Fruit fly (Drosophila melanogaster): ENCODE data around the gene CG10958.

CG10958 gene

dm6 chrX:8091017-8091620 is 41.0 kb upstream of the CG10958 start (continued):
- peak; percentile 95 for TF ChIP-seq ro (GFP tag; IDR thresholded peaks at IDR 0.05)
- peak; percentile 98 for TF ChIP-seq CG43689 (GFP tag; IDR thresholded peaks at IDR 0.05)
- TF ChIP-seq CG4404 (GFP tag; IDR thresholded peaks at IDR 0.05): peak; percentile 87
- peak; percentile 97 for TF ChIP-seq Vsx1 (GFP tag; optimal IDR thresholded peaks at IDR 0.05)
- peak; percentile 78 for TF ChIP-seq wek (GFP tag; optimal IDR thresholded peaks at IDR 0.05)
- TF ChIP-seq CG13894 (tag; optimal IDR thresholded peaks at IDR 0.05): peak; percentile 93
- no peak for TF ChIP-seq Tbp (GFP tag; optimal IDR thresholded peaks at IDR 0.05)
- TF ChIP-seq CG18262 (tag; optimal IDR thresholded peaks at IDR 0.05): peak; percentile 94
- peak; percentile 97 for TF ChIP-seq CG12659 (GFP tag; optimal IDR thresholded peaks at IDR 0.05)
- TF ChIP-seq D19B (GFP tag; optimal IDR thresholded peaks at IDR 0.05): peak; percentile 90
- peak; percentile 81 for TF ChIP-seq NC2β (GFP tag; optimal IDR thresholded peaks at IDR 0.05)
- TF ChIP-seq CG7786 (GFP tag; optimal IDR thresholded peaks at IDR 0.05): peak; percentile 85
- peak; percentile 79 for TF ChIP-seq Bdp1 (GFP tag; optimal IDR thresholded peaks at IDR 0.05)
- peak; percentile 97 for TF ChIP-seq wdn (GFP tag; IDR thresholded peaks at IDR 0.05)
- no peak for TF ChIP-seq gfzf (GFP tag; optimal IDR thresholded peaks at IDR 0.05)
- TF ChIP-seq pzg (GFP tag; optimal IDR thresholded peaks at IDR 0.05): peak; percentile 13
- peak; percentile 92 for TF ChIP-seq CrebB (tag; optimal IDR thresholded peaks at IDR 0.05)
- peak; percentile 72 for TF ChIP-seq twi (tag; optimal IDR thresholded peaks at IDR 0.05)
- peak; percentile 99 for TF ChIP-seq ase (GFP tag; IDR thresholded peaks at IDR 0.05)
- TF ChIP-seq CG11085 (GFP tag; IDR thresholded peaks at IDR 0.05): peak; percentile 98
- no peak for TF ChIP-seq CG15479 (GFP tag; optimal IDR thresholded peaks at IDR 0.05)
- peak; percentile 34 for TF ChIP-seq ftz-f1 (GFP tag; optimal IDR thresholded peaks at IDR 0.05)
- TF ChIP-seq lilli (GFP tag; optimal IDR thresholded peaks at IDR 0.05): peak; percentile 97
- TF ChIP-seq CG1233 (GFP tag; optimal IDR thresholded peaks at IDR 0.05): peak; percentile 94
- peak; percentile 96 for TF ChIP-seq al (GFP tag; IDR thresholded peaks at IDR 0.05)
- TF ChIP-seq ATbp (GFP tag; optimal IDR thresholded peaks at IDR 0.05): peak; percentile 97
- peak; percentile 91 for TF ChIP-seq Hey (tag; optimal IDR thresholded peaks at IDR 0.05)
- peak; percentile 97 for TF ChIP-seq CG12769 (tag; optimal IDR thresholded peaks at IDR 0.05)
- TF ChIP-seq fd102C (GFP tag; optimal IDR thresholded peaks at IDR 0.05): peak; percentile 7
- TF ChIP-seq CoRest (tag; optimal IDR thresholded peaks at IDR 0.05): peak; percentile 95
- TF ChIP-seq gsb-n (tag; optimal IDR thresholded peaks at IDR 0.05): peak; percentile 95
- TF ChIP-seq zfh1 (GFP tag; IDR thresholded peaks at IDR 0.05): peak; percentile 99
- TF ChIP-seq CG13424 (tag; optimal IDR thresholded peaks at IDR 0.05): peak; percentile 95
- peak; percentile 99 for TF ChIP-seq dysf (GFP tag; IDR thresholded peaks at IDR 0.05)
- peak; percentile 91 for TF ChIP-seq CG18764 (GFP tag; optimal IDR thresholded peaks at IDR 0.05)
- TF ChIP-seq CG2120 (GFP tag; optimal IDR thresholded peaks at IDR 0.05): peak; percentile 98
- peak; percentile 95 for TF ChIP-seq CG11723 (GFP tag; optimal IDR thresholded peaks at IDR 0.05)
- peak; percentile 89 for TF ChIP-seq CG31388 (GFP tag; optimal IDR thresholded peaks at IDR 0.05)
- TF ChIP-seq CG8765 (GFP tag; IDR thresholded peaks at IDR 0.05): peak; percentile 91
- TF ChIP-seq HLH3B (GFP tag; IDR thresholded peaks at IDR 0.05): peak; percentile 99
- TF ChIP-seq tup (GFP tag; optimal IDR thresholded peaks at IDR 0.05): peak; percentile 80
- peak; percentile 68 for TF ChIP-seq CG33557 (GFP tag; optimal IDR thresholded peaks at IDR 0.05)
- TF ChIP-seq zen2 (GFP tag; IDR thresholded peaks at IDR 0.05; ENCODE audit: partially characterized antibody): no peak
- peak; percentile 97 for TF ChIP-seq CG3847 (GFP tag; IDR thresholded peaks at IDR 0.05)
- TF ChIP-seq toy (GFP tag; IDR thresholded peaks at IDR 0.05): peak; percentile 96
- peak; percentile 84 for TF ChIP-seq CG10431 (GFP tag; optimal IDR thresholded peaks at IDR 0.05)
- TF ChIP-seq tgo (GFP tag; IDR thresholded peaks at IDR 0.05): peak; percentile 99
- peak; percentile 99 for TF ChIP-seq CG10366 (GFP tag; IDR thresholded peaks at IDR 0.05)
- TF ChIP-seq tin (GFP tag; optimal IDR thresholded peaks at IDR 0.05): peak; percentile 95
- TF ChIP-seq GATAe (GFP tag; conservative IDR thresholded peaks at IDR 0.05): peak; percentile 92

Measured in whole organism, embryonic.